Fruit fly (Drosophila melanogaster): ENCODE measurements around the gene gb.
A peak's percentile ranks its signal among the peaks of the same experiment; 100 is the strongest.

Gene gb

DNA sequence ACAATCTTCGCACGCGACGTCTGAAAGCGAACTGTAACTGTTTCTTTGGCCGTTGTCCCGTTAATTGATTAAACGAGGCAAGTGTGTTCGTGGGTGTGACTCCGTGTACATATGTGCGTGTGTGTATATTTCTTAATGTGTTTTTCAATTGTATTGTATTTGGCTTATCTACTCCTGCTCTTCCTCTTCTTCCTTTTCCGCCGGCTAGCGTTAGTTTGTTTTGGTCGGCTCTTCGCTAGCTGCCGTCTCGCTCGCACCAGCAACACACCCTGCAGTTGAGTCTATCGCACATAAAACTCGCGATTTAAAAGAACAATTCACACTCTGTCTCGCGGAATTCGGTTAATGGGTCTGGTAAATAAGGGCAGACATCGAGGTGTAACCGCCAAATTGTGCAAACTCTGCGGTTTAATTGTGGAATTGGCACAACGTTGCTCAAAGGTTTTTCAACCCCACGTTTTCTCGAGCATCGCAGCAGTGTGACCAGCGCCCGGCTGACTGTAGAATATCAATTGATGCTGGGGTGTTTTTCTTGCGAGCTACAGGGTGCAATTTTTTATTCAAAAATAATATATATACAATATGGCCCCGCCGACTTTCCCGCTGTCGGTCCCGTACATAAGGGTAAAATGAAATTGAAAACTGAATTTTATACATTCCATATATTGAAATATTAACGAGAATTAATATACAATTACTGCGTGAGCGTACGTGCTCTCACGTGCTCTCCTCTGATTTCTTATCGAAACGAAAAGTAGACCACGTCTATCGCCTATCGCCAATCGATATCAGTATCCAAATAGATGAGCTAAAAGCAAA, at the start of gene gb, which contains the start of gene CG5815:
Gene gb, minus strand, starts transcription at position 487 of the 819 bp plus-strand sequence.
Gene CG5815, plus strand, starts transcription at position 783 of the 819 bp plus-strand sequence.
- peak; percentile 92 for TF ChIP-seq lz (GFP tag; optimal IDR thresholded peaks at IDR 0.05)
- TF ChIP-seq fd85E (GFP tag; optimal IDR thresholded peaks at IDR 0.05) = no peak
- peak; percentile 87 for TF ChIP-seq CG31627 (GFP tag; optimal IDR thresholded peaks at IDR 0.05)
- TF ChIP-seq CG7368 (GFP tag; optimal IDR thresholded peaks at IDR 0.05) = peak; percentile 71
- peak; percentile 86 for TF ChIP-seq net (GFP tag; optimal IDR thresholded peaks at IDR 0.05)
- TF ChIP-seq CG4318 (GFP tag; optimal IDR thresholded peaks at IDR 0.05) = peak; percentile 83
- TF ChIP-seq CG15336 (GFP tag; IDR thresholded peaks at IDR 0.05) = peak; percentile 81
- no peak for TF ChIP-seq Met (GFP tag; optimal IDR thresholded peaks at IDR 0.05)
- peak; percentile 92 for TF ChIP-seq Eip93F (GFP tag; optimal IDR thresholded peaks at IDR 0.05)
- TF ChIP-seq pdm3 (GFP tag; optimal IDR thresholded peaks at IDR 0.05) = no peak
- TF ChIP-seq CG6163 (GFP tag; IDR thresholded peaks at IDR 0.05) = peak; percentile 92
- TF ChIP-seq CG8632 (GFP tag; optimal IDR thresholded peaks at IDR 0.05) = peak; percentile 82
- no peak for TF ChIP-seq spab (GFP tag; optimal IDR thresholded peaks at IDR 0.05)
- TF ChIP-seq CG6276 (GFP tag; optimal IDR thresholded peaks at IDR 0.05) = no peak
- no peak for TF ChIP-seq Smox (GFP tag; optimal IDR thresholded peaks at IDR 0.05)
- TF ChIP-seq Hr39 (GFP tag; optimal IDR thresholded peaks at IDR 0.05) = peak; percentile 87
- TF ChIP-seq svp (GFP tag) = peak; percentile 97
- peak; percentile 87 for TF ChIP-seq Ets96B (tag; optimal IDR thresholded peaks at IDR 0.05)
- TF ChIP-seq eg (GFP tag; IDR thresholded peaks at IDR 0.05) = peak; percentile 94
- TF ChIP-seq Lpt (GFP tag; optimal IDR thresholded peaks at IDR 0.05) = peak; percentile 82
- peak in 1 of 2 experiments; percentile 79 for TF ChIP-seq salr (GFP tag; optimal IDR thresholded peaks at IDR 0.05)
- peak; percentile 91 for TF ChIP-seq acj6 (GFP tag; optimal IDR thresholded peaks at IDR 0.05)
- peak; percentile 92 for TF ChIP-seq Hr4 (GFP tag; optimal IDR thresholded peaks at IDR 0.05)
- TF ChIP-seq vri (GFP tag; optimal IDR thresholded peaks at IDR 0.05) = peak; percentile 31
- TF ChIP-seq dsx (GFP tag; optimal IDR thresholded peaks at IDR 0.05; ENCODE audit: poor library complexity, severe bottlenecking) = no peak
- peak; percentile 80 for TF ChIP-seq CG6792 (GFP tag; optimal IDR thresholded peaks at IDR 0.05)
- no peak for TF ChIP-seq CG1621 (tag; optimal IDR thresholded peaks at IDR 0.05)
- peak; percentile 90 for TF ChIP-seq Sox14 (GFP tag; optimal IDR thresholded peaks at IDR 0.05)
- peak; percentile 84 for TF ChIP-seq CG8119 (GFP tag; IDR thresholded peaks at IDR 0.05)
- peak; percentile 77 for TF ChIP-seq fkh (GFP tag; optimal IDR thresholded peaks at IDR 0.05)
- TF ChIP-seq dac (GFP tag; optimal IDR thresholded peaks at IDR 0.05) = peak; percentile 80
- no peak for TF ChIP-seq CG9139 (GFP tag; optimal IDR thresholded peaks at IDR 0.05)
- no peak for TF ChIP-seq CG10631 (GFP tag; optimal IDR thresholded peaks at IDR 0.05)
- peak; percentile 88 for TF ChIP-seq cyc (GFP tag; optimal IDR thresholded peaks at IDR 0.05)
- peak; percentile 59 for TF ChIP-seq Blimp-1 (GFP tag; optimal IDR thresholded peaks at IDR 0.05)
- TF ChIP-seq Sox102F (GFP tag; optimal IDR thresholded peaks at IDR 0.05) = no peak
- peak; percentile 85 for TF ChIP-seq CG34406 (GFP tag; optimal IDR thresholded peaks at IDR 0.05)
- TF ChIP-seq CG3032 (tag; optimal IDR thresholded peaks at IDR 0.05) = peak; percentile 86
- TF ChIP-seq topi (GFP tag; optimal IDR thresholded peaks at IDR 0.05) = peak; percentile 89
- peak; percentile 85 for TF ChIP-seq CG8319 (GFP tag; optimal IDR thresholded peaks at IDR 0.05)
- TF ChIP-seq Gug (GFP tag; IDR thresholded peaks at IDR 0.05) = peak; percentile 80
- TF ChIP-seq Eip78C (GFP tag) = peak; percentile 96
- TF ChIP-seq esn (GFP tag; optimal IDR thresholded peaks at IDR 0.05) = peak; percentile 91
- no peak for TF ChIP-seq CG16779 (tag; optimal IDR thresholded peaks at IDR 0.05)
- no peak for TF ChIP-seq CG6808 (GFP tag; optimal IDR thresholded peaks at IDR 0.05)
- peak; percentile 91 for TF ChIP-seq CG32006 (GFP tag; optimal IDR thresholded peaks at IDR 0.05)
- no peak for TF ChIP-seq Eip75B (GFP tag; optimal IDR thresholded peaks at IDR 0.05)
- TF ChIP-seq CG11902 (GFP tag; optimal IDR thresholded peaks at IDR 0.05) = peak; percentile 75
- TF ChIP-seq CG6854 (GFP tag; optimal IDR thresholded peaks at IDR 0.05) = peak; percentile 65
- TF ChIP-seq Hr38 (GFP tag; optimal IDR thresholded peaks at IDR 0.05) = no peak
- TF ChIP-seq OdsH (GFP tag; optimal IDR thresholded peaks at IDR 0.05) = peak; percentile 92
